Worm (Caenorhabditis elegans): ENCODE data around the gene F25B3.5.

- TF ChIP-seq ceh-22 (tag; optimal IDR thresholded peaks at IDR 0.05) (no peak), nhr-11 (tag; optimal IDR thresholded peaks at IDR 0.05) (no peak), pha-4 (tag; optimal IDR thresholded peaks at IDR 0.05) (no peak), ceh-18 (tag; optimal IDR thresholded peaks at IDR 0.05) (no peak), rnt-1 (tag; optimal IDR thresholded peaks at IDR 0.05) (no peak), gmeb-2 (tag; optimal IDR thresholded peaks at IDR 0.05) (no peak), fkh-10 (GFP tag; optimal IDR thresholded peaks at IDR 0.05) (no peak), T23F11.4 (GFP tag; optimal IDR thresholded peaks at IDR 0.05) (no peak)
Measured at ce11 chrV:9549459-9549858, 20.6 kb downstream of the F25B3.5 start, which contains the start of gene nstp-10.
